Fruit fly (Drosophila melanogaster) whole organism, embryonic: ENCODE data around the gene Invadolysin.

Source experiments
- Adf1 ChIP-seq: fragments of 200-800 bp; sonication (Bioruptor generic); IDR thresholded peaks from 2 replicates; pipeline ENCODE4 v1.3.6; 2022; ENCODE audit warnings: missing biosample characterization, missing genetic modification characterization
- Atf6 ChIP-seq: fragments of 200-800 bp; sonication (Bioruptor generic); IDR thresholded peaks from 2 replicates; pipeline ENCODE4 v1.3.6; 2022; ENCODE audit warnings: missing biosample characterization, missing genetic modification characterization
- B-H2 ChIP-seq: fragments of 200-800 bp; sonication (Bioruptor generic); optimal IDR thresholded peaks from 2 replicates; lab custom pipeline; 2018; ENCODE audit warnings: missing biosample characterization, mild to moderate bottlenecking, missing genetic modification characterization
- BEAF-32 ChIP-seq: fragments of 200-800 bp; sonication (Bioruptor generic); optimal IDR thresholded peaks from 3 replicates; lab custom pipeline; 2017; ENCODE audit warnings: missing biosample characterization, missing genetic modification characterization, mild to moderate bottlenecking, moderate library complexity, missing genetic modification reagents
- CG11093 ChIP-seq: fragments of 200-800 bp; sonication (Bioruptor generic); IDR thresholded peaks from 3 replicates; pipeline ENCODE4 v1.3.6; 2022; ENCODE audit warnings: missing biosample characterization, missing genetic modification characterization
- CG11398 ChIP-seq: fragments of 200-800 bp; sonication (Bioruptor generic); optimal IDR thresholded peaks from 2 replicates; lab custom pipeline; 2016; ENCODE audit warnings: missing biosample characterization, missing genetic modification characterization
- CG12155 ChIP-seq: fragments of 200-800 bp; sonication (Bioruptor generic); optimal IDR thresholded peaks from 3 replicates; lab custom pipeline; 2016; ENCODE audit warnings: missing biosample characterization, missing genetic modification characterization
- CG1233 ChIP-seq: fragments of 200-800 bp; sonication (Bioruptor generic); optimal IDR thresholded peaks from 4 replicates; lab custom pipeline; 2018; ENCODE audit warnings: missing biosample characterization, mild to moderate bottlenecking, missing genetic modification characterization
- CG13894 ChIP-seq: fragments of 200-800 bp; sonication (Bioruptor generic); optimal IDR thresholded peaks from 3 replicates; lab custom pipeline; 2018; ENCODE audit warnings: missing biosample characterization, mild to moderate bottlenecking, missing genetic modification characterization, moderate library complexity
- CG14050 ChIP-seq: fragments of 200-800 bp; sonication (Bioruptor generic); IDR thresholded peaks from 3 replicates; pipeline ENCODE4 v1.3.6; 2022; ENCODE audit warnings: missing biosample characterization, missing genetic modification characterization
- CG14667 ChIP-seq: fragments of 200-800 bp; sonication (Bioruptor generic); IDR thresholded peaks from 2 replicates; pipeline ENCODE4 v1.3.6; 2022; ENCODE audit warnings: missing biosample characterization, missing genetic modification characterization
- CG15269 ChIP-seq: fragments of 200-800 bp; sonication (Bioruptor generic); optimal IDR thresholded peaks from 2 replicates; lab custom pipeline; 2018; ENCODE audit warnings: missing biosample characterization, mild to moderate bottlenecking, missing genetic modification characterization, moderate library complexity
- CG15514 ChIP-seq: fragments of 200-800 bp; sonication (Bioruptor generic); optimal IDR thresholded peaks from 3 replicates; lab custom pipeline; 2017; ENCODE audit warnings: missing biosample characterization, missing genetic modification characterization, mild to moderate bottlenecking, moderate library complexity, missing genetic modification reagents
- CG17361 ChIP-seq: fragments of 200-800 bp; sonication (Bioruptor generic); IDR thresholded peaks from 3 replicates; pipeline ENCODE4 v1.3.6; 2022; ENCODE audit warnings: missing biosample characterization, missing genetic modification characterization
- CG17802 ChIP-seq: fragments of 200-800 bp; sonication (Bioruptor generic); optimal IDR thresholded peaks from 2 replicates; lab custom pipeline; 2018; ENCODE audit warnings: missing biosample characterization, mild to moderate bottlenecking, missing genetic modification characterization, moderate library complexity
- CG18011 ChIP-seq: fragments of 200-800 bp; sonication (Bioruptor generic); optimal IDR thresholded peaks from 2 replicates; lab custom pipeline; 2017; ENCODE audit warnings: missing biosample characterization, missing genetic modification characterization, mild to moderate bottlenecking, moderate library complexity, missing genotype
- CG18764 ChIP-seq: fragments of 200-800 bp; sonication (Bioruptor generic); optimal IDR thresholded peaks from 3 replicates; lab custom pipeline; 2016; ENCODE audit warnings: missing biosample characterization, missing genetic modification characterization
- CG2120 ChIP-seq: fragments of 200-800 bp; sonication (Bioruptor generic); optimal IDR thresholded peaks from 3 replicates; lab custom pipeline; 2016; ENCODE audit warnings: missing biosample characterization, missing genetic modification characterization
- CG3995 ChIP-seq: fragments of 200-800 bp; sonication (Bioruptor generic); optimal IDR thresholded peaks from 3 replicates; lab custom pipeline; 2016; ENCODE audit warnings: missing biosample characterization, missing genetic modification characterization
- CG4424 ChIP-seq: fragments of 200-800 bp; sonication (Bioruptor generic); optimal IDR thresholded peaks from 3 replicates; lab custom pipeline; 2016; ENCODE audit warnings: missing biosample characterization, missing genetic modification characterization
- CG7786 ChIP-seq: fragments of 200-800 bp; sonication (Bioruptor generic); optimal IDR thresholded peaks from 2 replicates; lab custom pipeline; 2016; ENCODE audit warnings: missing biosample characterization, missing genetic modification characterization
- CG8388 ChIP-seq: fragments of 200-800 bp; sonication (Bioruptor generic); optimal IDR thresholded peaks from 2 replicates; lab custom pipeline; 2019; ENCODE audit warnings: missing biosample characterization, mild to moderate bottlenecking, missing genetic modification characterization, moderate library complexity
- Dll ChIP-seq: fragments of 200-800 bp; sonication (Bioruptor generic); IDR thresholded peaks from 4 replicates; pipeline ENCODE4 v1.3.6; 2022; ENCODE audit warnings: missing biosample characterization, missing genetic modification characterization; ENCODE audit not compliant: partially characterized antibody
- Eip74EF ChIP-seq, 2 experiments: fragments of 200-800 bp in 1 of 2; fragments of >200 bp in 1 of 2; sonication (Bioruptor generic) in 1 of 2; optimal IDR thresholded peaks; 2 replicates each; lab custom pipeline; 2017 to 2019; ENCODE audit warnings: missing biosample characterization in 2 of 2, missing genetic modification characterization in 2 of 2, mild to moderate bottlenecking in 1 of 2, moderate library complexity in 1 of 2
- Fer1 ChIP-seq: fragments of 200-800 bp; sonication (Bioruptor generic); optimal IDR thresholded peaks from 2 replicates; lab custom pipeline; 2017; ENCODE audit warnings: missing biosample characterization, mild to moderate bottlenecking, missing genetic modification characterization
- Hr78 ChIP-seq, 2 experiments: fragments of 200-800 bp in 1 of 2; fragments of >200 bp in 1 of 2; sonication (Bioruptor generic) in 1 of 2; optimal IDR thresholded peaks; 2 replicates each; lab custom pipeline; 2017 to 2019; ENCODE audit warnings: missing biosample characterization in 2 of 2, missing genetic modification characterization in 2 of 2, mild to moderate bottlenecking in 1 of 2, moderate library complexity in 1 of 2
- Lhr ChIP-seq: fragments of 200-800 bp; sonication (Bioruptor generic); optimal IDR thresholded peaks from 3 replicates; lab custom pipeline; 2017; ENCODE audit warnings: mild to moderate bottlenecking, missing biosample characterization, missing genetic modification reagents, missing genetic modification characterization
- Med ChIP-seq: fragments of 200-800 bp; sonication (Bioruptor generic); peaks from one replicate; lab custom pipeline; 2016; ENCODE audit warnings: missing biosample characterization, missing genetic modification characterization, mild to moderate bottlenecking, inconsistent platforms, moderate library complexity
- NfI ChIP-seq: fragments of 200-800 bp; sonication (Bioruptor generic); optimal IDR thresholded peaks from 3 replicates; lab custom pipeline; 2018; ENCODE audit warnings: missing biosample characterization, mild to moderate bottlenecking, missing genetic modification characterization, moderate library complexity
- Sox102F ChIP-seq: fragments of 200-800 bp; sonication (Bioruptor generic); optimal IDR thresholded peaks from 2 replicates; lab custom pipeline; 2018; ENCODE audit warnings: missing biosample characterization, mild to moderate bottlenecking, missing genetic modification characterization, moderate library complexity
- Ssrp ChIP-seq: fragments of 200-800 bp; sonication (Bioruptor generic); optimal IDR thresholded peaks from 2 replicates; lab custom pipeline; 2018; ENCODE audit warnings: missing biosample characterization, mild to moderate bottlenecking, missing genetic modification characterization, moderate library complexity
- Taf1 ChIP-seq: fragments of 200-800 bp; sonication (Bioruptor generic); IDR thresholded peaks from 2 replicates; pipeline ENCODE4 v1.3.6; 2022; ENCODE audit warnings: missing biosample characterization, missing genetic modification characterization
- Trl ChIP-seq, 3 experiments: fragments of >200 bp in 2 of 3; fragments of 200-800 bp in 1 of 3; sonication (Bioruptor generic) in 1 of 3; optimal IDR thresholded peaks; 2 replicates in 1 of 3; 3 replicates in 2 of 3; lab custom pipeline; 2016 to 2017; ENCODE audit warnings: missing biosample characterization in 1 of 3, missing genetic modification characterization in 1 of 3
- ap ChIP-seq: fragments of 200-800 bp; sonication (Bioruptor generic); IDR thresholded peaks from 2 replicates; pipeline ENCODE4 v1.3.6; 2022; ENCODE audit warnings: missing biosample characterization, missing genetic modification characterization
- cg ChIP-seq: fragments of 200-800 bp; sonication (Bioruptor generic); optimal IDR thresholded peaks from 3 replicates; lab custom pipeline; 2019; ENCODE audit warnings: missing biosample characterization, mild to moderate bottlenecking, missing genetic modification characterization, moderate library complexity
- dan ChIP-seq: fragments of 200-800 bp; sonication (Bioruptor generic); IDR thresholded peaks from 2 replicates; pipeline ENCODE4 v1.3.6; 2022; ENCODE audit warnings: missing biosample characterization, missing genetic modification characterization
- dysf ChIP-seq: fragments of 200-800 bp; sonication (Bioruptor generic); IDR thresholded peaks from 3 replicates; pipeline ENCODE4 v1.3.6; 2022; ENCODE audit warnings: missing biosample characterization, missing genetic modification characterization
- fd102C ChIP-seq: fragments of 200-800 bp; sonication (Bioruptor generic); optimal IDR thresholded peaks from 2 replicates; lab custom pipeline; 2018; ENCODE audit warnings: missing biosample characterization, mild to moderate bottlenecking, missing genetic modification characterization, moderate library complexity
- fd64A ChIP-seq: fragments of 200-800 bp; sonication (Bioruptor generic); optimal IDR thresholded peaks from 3 replicates; lab custom pipeline; 2018; ENCODE audit warnings: missing biosample characterization, mild to moderate bottlenecking, missing genetic modification characterization
- gcm2 ChIP-seq: fragments of 200-800 bp; sonication (Bioruptor generic); optimal IDR thresholded peaks from 2 replicates; lab custom pipeline; 2016; ENCODE audit warnings: missing biosample characterization, missing genetic modification characterization
- gem ChIP-seq: fragments of 200-800 bp; sonication (Bioruptor generic); optimal IDR thresholded peaks from 2 replicates; lab custom pipeline; 2019; ENCODE audit warnings: missing biosample characterization, mild to moderate bottlenecking, missing genetic modification characterization, moderate library complexity
- her ChIP-seq: fragments of 200-800 bp; sonication (Bioruptor generic); optimal IDR thresholded peaks from 2 replicates; lab custom pipeline; 2016; ENCODE audit warnings: missing biosample characterization, missing genetic modification characterization
- jing ChIP-seq: fragments of 200-800 bp; sonication (Bioruptor generic); optimal IDR thresholded peaks from 2 replicates; lab custom pipeline; 2018; ENCODE audit warnings: missing biosample characterization, mild to moderate bottlenecking, missing genetic modification characterization
- lmd ChIP-seq: fragments of 200-800 bp; sonication (Bioruptor generic); IDR thresholded peaks from 2 replicates; pipeline ENCODE4 v1.3.6; 2022; ENCODE audit warnings: missing biosample characterization, missing genetic modification characterization
- mirr ChIP-seq: fragments of 200-800 bp; sonication (Bioruptor generic); optimal IDR thresholded peaks from 3 replicates; lab custom pipeline; 2018; ENCODE audit warnings: missing biosample characterization, mild to moderate bottlenecking, missing genetic modification characterization
- psq ChIP-seq: fragments of 200-800 bp; sonication (Bioruptor generic); optimal IDR thresholded peaks from 2 replicates; lab custom pipeline; 2017; ENCODE audit warnings: missing biosample characterization, missing genetic modification characterization
- repo ChIP-seq: fragments of 200-800 bp; sonication (Bioruptor generic); optimal IDR thresholded peaks from 2 replicates; lab custom pipeline; 2016; ENCODE audit warnings: missing biosample characterization, missing genetic modification characterization

Gene Invadolysin

DNA sequence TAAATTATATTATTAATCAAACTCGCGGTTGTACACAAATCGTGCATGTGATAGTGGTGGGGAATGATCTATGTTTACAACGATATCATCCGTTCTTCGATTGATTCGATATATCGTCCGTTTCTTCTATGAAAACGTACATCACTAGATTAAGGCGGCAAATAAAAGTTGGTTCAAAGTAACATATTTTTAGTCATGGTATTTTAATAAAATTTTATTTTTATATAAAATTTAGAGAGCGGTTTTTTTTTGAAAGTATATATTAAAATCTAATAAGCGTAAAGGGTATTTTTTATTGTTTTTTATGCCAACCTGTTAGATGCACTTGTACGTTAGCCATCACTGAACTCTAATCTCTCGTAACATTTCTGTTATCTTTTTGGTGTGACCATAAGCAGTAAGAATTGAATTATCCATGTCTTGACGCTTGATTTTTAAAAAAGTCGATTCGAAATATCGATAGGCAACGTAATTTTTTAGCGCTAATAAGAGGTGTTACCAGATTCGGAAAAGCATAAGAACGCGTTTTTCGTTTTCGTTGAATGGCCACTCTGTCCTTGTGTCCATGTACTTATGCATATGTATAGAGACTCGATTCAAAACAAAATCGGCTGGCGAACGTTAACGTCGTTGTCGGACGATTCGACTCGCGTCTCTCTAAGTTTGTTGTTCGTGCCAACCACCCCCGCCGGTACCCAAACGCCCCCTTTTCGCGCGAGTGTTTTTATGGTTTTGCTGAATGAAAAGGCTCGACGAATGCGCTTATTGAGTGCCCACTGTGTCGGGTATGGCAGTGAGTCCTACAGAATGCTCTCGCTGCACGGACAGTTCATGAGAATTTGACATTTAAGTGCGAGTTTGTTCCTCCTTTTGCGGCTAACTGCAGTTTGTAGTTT lies at the start of gene Invadolysin, which contains the start of gene TAF1B (continued):
- TF ChIP-seq Atf6 (GFP tag; lab: Robert Waterston, UW) (peak; percentile 61; the same call in 1 of the 2 replicates), CG15269 (tag; lab: Kevin White, UChicago) (peak; percentile 31), fd64A (GFP tag; lab: Kevin White, UChicago) (peak; percentile 15), psq (GFP tag; lab: Kevin White, UChicago) (no peak), Eip74EF (GFP tag; optimal IDR thresholded peaks at IDR 0.05; lab: Kevin White, UChicago) (no peak), NfI (GFP tag; lab: Kevin White, UChicago) (peak; percentile 22), repo (GFP tag; lab: Kevin White, UChicago) (no peak), dan (GFP tag; lab: Robert Waterston, UW) (no peak), cg (GFP tag; lab: Kevin White, UChicago) (peak; percentile 85), CG7786 (no peak), lmd (GFP tag; lab: Robert Waterston, UW) (peak; percentile 11; the same call in 1 of the 2 replicates), Sox102F (peak; percentile 60), mirr (GFP tag; lab: Kevin White, UChicago) (peak; percentile 57), Taf1 (no peak; the same call in 1 of the 2 replicates), CG3995 (GFP tag; lab: Kevin White, UChicago) (peak; percentile 92), CG12155 (peak; percentile 57), CG11093 (no peak), CG18764 (peak; percentile 27), dysf (GFP tag; lab: Robert Waterston, UW) (no peak), gcm2 (GFP tag; lab: Kevin White, UChicago) (no peak), gem (tag; lab: Kevin White, UChicago) (peak; percentile 73), CG4424 (peak; percentile 51), CG11398 (no peak), CG17802 (tag; lab: Kevin White, UChicago) (no peak), ap (GFP tag; lab: Robert Waterston, UW) (no peak), CG15514 (GFP tag; lab: Kevin White, UChicago) (peak; percentile 65), B-H2 (peak; percentile 41), CG8388 (GFP tag; lab: Kevin White, UChicago) (no peak), CG13894 (tag; lab: Kevin White, UChicago) (peak; percentile 77), CG1233 (GFP tag; lab: Kevin White, UChicago) (no peak), CG14050 (GFP tag; lab: Robert Waterston, UW) (no peak; the same call in 2 of the 3 replicates), Ssrp (tag; lab: Kevin White, UChicago) (peak; percentile 39), Hr78 (GFP tag; optimal IDR thresholded peaks at IDR 0.05; lab: Kevin White, UChicago) (no peak), Med (GFP tag; lab: Kevin White, UChicago) (peak; percentile 80), jing (no peak), Dll (GFP tag; lab: Robert Waterston, UW) (peak; percentile 97), BEAF-32 (peak; percentile 90), Adf1 (GFP tag; lab: Robert Waterston, UW) (0 out of 2 replicates have a peak, but pooled peaks have one; percentile 5), CG18011 (peak; percentile 3), Trl (optimal IDR thresholded peaks at IDR 0.05; lab: Kevin White, UChicago) (no peak), Trl (GFP tag; optimal IDR thresholded peaks at IDR 0.05; lab: Kevin White, UChicago) (no peak), her (GFP tag; lab: Kevin White, UChicago) (peak; percentile 59), Lhr (GFP tag; lab: Kevin White, UChicago) (peak; percentile 87), Fer1 (GFP tag; lab: Kevin White, UChicago) (peak; percentile 42), CG17361 (peak; percentile 77; the same call in 2 of the 3 replicates), fd102C (no peak), CG14667 (GFP tag; lab: Robert Waterston, UW) (no peak), CG2120 (GFP tag; lab: Kevin White, UChicago) (peak; percentile 69)
